Worm (Caenorhabditis elegans) whole organism, L4/young adult: Measurements from ENCODE around the gene C01G10.18.

Experiments used
- W03F9.2 ChIP-seq: fragments of 150-350 bp; optimal IDR thresholded peaks from 2 replicates; lab custom pipeline; 2014; ENCODE audit warnings: missing biosample characterization, missing genetic modification characterization
- dao-5 ChIP-seq: sonication (generic microtip); optimal IDR thresholded peaks from 2 replicates; lab custom pipeline; 2016; ENCODE audit warnings: missing genotype, missing genetic modification characterization, moderate library complexity, missing compliant biosample characterization
- him-1 ChIP-seq: sonication (generic microtip); optimal IDR thresholded peaks from 2 replicates; lab custom pipeline; 2016; ENCODE audit warnings: missing genotype, missing genetic modification reagents, missing genetic modification characterization, missing compliant biosample characterization

Gene C01G10.18

DNA sequence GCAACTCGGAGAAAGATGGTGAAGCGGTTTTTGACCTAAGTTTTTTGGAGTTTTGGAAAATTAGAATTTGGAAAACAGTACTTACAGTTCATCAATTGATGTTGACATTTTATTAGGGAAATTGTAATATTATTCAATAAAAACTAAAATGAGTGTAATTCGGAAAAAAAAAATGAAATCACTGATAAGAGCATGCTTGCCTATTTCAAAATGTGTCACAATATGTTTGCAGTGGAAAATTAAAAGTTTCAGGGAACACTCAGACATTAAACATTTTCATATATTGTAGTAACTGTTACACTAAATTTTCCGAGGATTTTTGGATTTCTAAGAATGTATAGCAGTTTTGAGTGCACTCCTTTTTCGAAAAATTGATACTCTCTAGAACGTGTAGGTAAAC is 36.1 kb downstream of the C01G10.18 start, which contains the start of the genes fbxa-82 and C25D7.5:
Gene fbxa-82, minus strand, starts transcription at position 163 of the 400 bp plus-strand sequence.
Gene C25D7.5, plus strand, starts transcription at position 283 of the 400 bp plus-strand sequence.
- no peak for TF ChIP-seq W03F9.2 (tag; lab: Kevin White, UChicago)
- no peak for TF ChIP-seq dao-5 (tag; lab: Kevin White, UChicago)
- no peak for TF ChIP-seq him-1 (tag; lab: Kevin White, UChicago)

DNA sequence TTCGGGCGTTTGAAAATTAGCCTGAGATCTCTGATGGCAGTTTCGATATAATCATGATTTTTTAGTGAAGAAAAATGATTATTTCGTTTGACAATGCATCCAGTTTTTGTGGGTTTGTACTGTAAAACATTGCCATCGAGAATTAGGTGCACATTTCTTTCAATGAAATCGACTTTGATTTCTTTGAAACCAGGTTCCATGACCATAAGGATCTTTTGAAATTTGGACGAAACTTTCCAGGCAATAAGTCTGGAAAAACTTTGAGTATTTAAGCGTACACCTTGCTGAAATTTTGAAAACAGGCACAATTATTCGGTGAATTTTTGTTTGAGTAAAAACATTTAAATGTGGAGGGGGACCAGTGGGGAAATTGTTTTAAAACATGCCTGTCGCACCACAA is 36.8 kb downstream of the C01G10.18 start:
- TF ChIP-seq him-1 (tag; lab: Kevin White, UChicago) (no peak), W03F9.2 (tag; lab: Kevin White, UChicago) (no peak), dao-5 (tag; lab: Kevin White, UChicago) (no peak)

DNA sequence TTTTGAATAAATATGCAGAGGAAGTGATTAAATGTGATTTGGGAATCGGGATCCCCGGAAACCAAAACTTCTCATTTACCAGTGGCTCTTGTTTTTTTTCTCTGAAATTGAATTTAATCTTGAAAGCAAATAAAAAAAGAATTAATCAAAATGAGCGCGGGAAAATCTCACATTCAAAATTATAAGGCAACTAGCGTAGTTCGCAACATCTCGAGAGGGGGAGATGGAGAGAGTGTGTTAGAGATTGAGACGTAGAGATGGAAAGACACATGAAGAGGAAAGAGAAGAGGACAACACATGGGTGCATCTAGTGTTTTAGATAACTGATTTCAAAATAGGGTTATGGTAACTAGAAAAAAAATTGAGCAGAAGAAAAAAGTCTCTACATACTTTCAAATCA is 40.4 kb downstream of the C01G10.18 start, which contains the start of gene sdc-3:
Gene sdc-3, minus strand, starts transcription at position 101 of the 400 bp plus-strand sequence.
- no peak for TF ChIP-seq dao-5 (tag; lab: Kevin White, UChicago)
- no peak for TF ChIP-seq him-1 (tag; lab: Kevin White, UChicago)
- no peak for TF ChIP-seq W03F9.2 (tag; lab: Kevin White, UChicago)
